Fruit fly (Drosophila melanogaster) whole organism, prepupa: ENCODE results near the gene Calr.

Experiments used
- CG15336 ChIP-seq: fragments of 200-800 bp; sonication (Bioruptor generic); IDR thresholded peaks from 2 replicates; pipeline ENCODE4 v1.3.6; 2022; ENCODE audit warnings: missing biosample characterization, missing genetic modification characterization
- CG16779 ChIP-seq: fragments of 200-800 bp; sonication (Bioruptor generic); optimal IDR thresholded peaks from 3 replicates; lab custom pipeline; 2017; ENCODE audit warnings: missing biosample characterization, mild to moderate bottlenecking, missing genetic modification characterization
- CG3032 ChIP-seq: fragments of 200-800 bp; optimal IDR thresholded peaks from 2 replicates; lab custom pipeline; 2019; ENCODE audit warnings: missing biosample characterization, mild to moderate bottlenecking, missing genetic modification characterization, moderate library complexity
- CG31627 ChIP-seq: fragments of 200-800 bp; sonication (Bioruptor generic); optimal IDR thresholded peaks from 3 replicates; lab custom pipeline; 2016; ENCODE audit warnings: missing biosample characterization, missing genetic modification characterization
- CG34406 ChIP-seq: fragments of 200-800 bp; sonication (Bioruptor generic); optimal IDR thresholded peaks from 3 replicates; lab custom pipeline; 2016; ENCODE audit warnings: missing biosample characterization, missing genetic modification characterization
- CG6163 ChIP-seq: fragments of 200-800 bp; sonication (Bioruptor generic); IDR thresholded peaks from 3 replicates; pipeline ENCODE4 v1.3.6; 2022; ENCODE audit warnings: missing biosample characterization, missing genetic modification characterization
- CG6854 ChIP-seq: fragments of 200-800 bp; sonication (Bioruptor generic); optimal IDR thresholded peaks from 2 replicates; lab custom pipeline; 2017; ENCODE audit warnings: missing biosample characterization, mild to moderate bottlenecking, missing genetic modification characterization
- CG8319 ChIP-seq: fragments of 200-800 bp; sonication (Bioruptor generic); optimal IDR thresholded peaks from 3 replicates; lab custom pipeline; 2016; ENCODE audit warnings: missing biosample characterization, missing genetic modification characterization
- Hr39 ChIP-seq: fragments of 200-800 bp; sonication (Bioruptor generic); optimal IDR thresholded peaks from 2 replicates; lab custom pipeline; 2016; ENCODE audit warnings: missing biosample characterization, missing genetic modification characterization
- cyc ChIP-seq: fragments of 200-800 bp; sonication (Bioruptor generic); optimal IDR thresholded peaks from 3 replicates; lab custom pipeline; 2016; ENCODE audit warnings: missing biosample characterization, missing genetic modification characterization
- net ChIP-seq: fragments of 200-800 bp; sonication (Bioruptor generic); optimal IDR thresholded peaks from 3 replicates; lab custom pipeline; 2016; ENCODE audit warnings: missing biosample characterization, missing genetic modification characterization
- pdm3 ChIP-seq: fragments of 200-800 bp; sonication (Bioruptor generic); optimal IDR thresholded peaks from 3 replicates; lab custom pipeline; 2016; ENCODE audit warnings: missing biosample characterization, missing genetic modification characterization
- salr ChIP-seq, 2 experiments: fragments of 200-800 bp; sonication (Bioruptor generic); optimal IDR thresholded peaks; 3 replicates each; lab custom pipeline; 2016 to 2018; ENCODE audit warnings: missing biosample characterization in 2 of 2, missing genetic modification characterization in 2 of 2, mild to moderate bottlenecking in 1 of 2
- svp ChIP-seq: fragments of 200-800 bp; sonication (Bioruptor generic); peaks from one replicate; lab custom pipeline; 2016; ENCODE audit warnings: missing biosample characterization, missing genetic modification characterization

DNA sequence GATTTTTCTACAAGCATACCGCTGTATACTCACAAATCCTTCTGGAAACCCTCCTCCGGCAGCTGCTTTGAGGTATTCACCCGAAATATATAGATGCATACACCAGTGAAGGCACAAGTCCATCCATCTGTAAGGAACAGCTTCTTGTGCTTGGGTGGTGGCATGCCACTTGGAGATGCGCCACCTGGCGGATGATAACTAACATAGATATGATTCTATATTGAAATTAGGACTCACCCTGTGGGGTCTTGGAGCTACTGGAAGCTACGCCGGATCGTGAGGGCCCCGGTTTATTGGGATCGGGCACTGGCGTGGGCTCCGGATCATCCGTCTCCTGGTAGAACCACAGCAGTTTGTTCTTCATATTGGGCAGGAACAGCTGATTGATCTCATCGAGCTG is 42.6 kb upstream of the Calr start:
- TF ChIP-seq CG15336 (GFP tag; lab: Robert Waterston, UW): no peak
- TF ChIP-seq CG16779 (tag; lab: Kevin White, UChicago): no peak
- no peak for TF ChIP-seq CG3032
- no peak for TF ChIP-seq Hr39 (GFP tag; lab: Kevin White, UChicago)
- no peak for TF ChIP-seq svp (GFP tag; lab: Kevin White, UChicago)
- no peak for TF ChIP-seq CG31627
- no peak for TF ChIP-seq CG6854 (GFP tag; lab: Kevin White, UChicago)
- TF ChIP-seq pdm3 (GFP tag; lab: Kevin White, UChicago): no peak
- no peak for TF ChIP-seq CG6163 (GFP tag; lab: Robert Waterston, UW)
- no peak for TF ChIP-seq salr (GFP tag; optimal IDR thresholded peaks at IDR 0.05; lab: Kevin White, UChicago)
- TF ChIP-seq cyc (GFP tag; lab: Kevin White, UChicago): no peak
- TF ChIP-seq CG34406: no peak
- TF ChIP-seq net (GFP tag; lab: Kevin White, UChicago): no peak
- TF ChIP-seq CG8319 (GFP tag; lab: Kevin White, UChicago): no peak
